Fruit fly (Drosophila melanogaster): Measurements from ENCODE around the gene CG31635.

dm6 chr2L:6671409-6671808, 22.5 kb upstream of the CG31635 start:
- TF ChIP-seq psq (optimal IDR thresholded peaks at IDR 0.05), result no peak
- TF ChIP-seq ttk (optimal IDR thresholded peaks at IDR 0.05), result no peak
- no peak for TF ChIP-seq Myc (optimal IDR thresholded peaks at IDR 0.05)
- no peak for TF ChIP-seq Sin3A (optimal IDR thresholded peaks at IDR 0.05)

Measured in Kc167 (cell line).